1 fruit fly cellular context compared by ENCODE assay signal in the genomic region with DNA sequence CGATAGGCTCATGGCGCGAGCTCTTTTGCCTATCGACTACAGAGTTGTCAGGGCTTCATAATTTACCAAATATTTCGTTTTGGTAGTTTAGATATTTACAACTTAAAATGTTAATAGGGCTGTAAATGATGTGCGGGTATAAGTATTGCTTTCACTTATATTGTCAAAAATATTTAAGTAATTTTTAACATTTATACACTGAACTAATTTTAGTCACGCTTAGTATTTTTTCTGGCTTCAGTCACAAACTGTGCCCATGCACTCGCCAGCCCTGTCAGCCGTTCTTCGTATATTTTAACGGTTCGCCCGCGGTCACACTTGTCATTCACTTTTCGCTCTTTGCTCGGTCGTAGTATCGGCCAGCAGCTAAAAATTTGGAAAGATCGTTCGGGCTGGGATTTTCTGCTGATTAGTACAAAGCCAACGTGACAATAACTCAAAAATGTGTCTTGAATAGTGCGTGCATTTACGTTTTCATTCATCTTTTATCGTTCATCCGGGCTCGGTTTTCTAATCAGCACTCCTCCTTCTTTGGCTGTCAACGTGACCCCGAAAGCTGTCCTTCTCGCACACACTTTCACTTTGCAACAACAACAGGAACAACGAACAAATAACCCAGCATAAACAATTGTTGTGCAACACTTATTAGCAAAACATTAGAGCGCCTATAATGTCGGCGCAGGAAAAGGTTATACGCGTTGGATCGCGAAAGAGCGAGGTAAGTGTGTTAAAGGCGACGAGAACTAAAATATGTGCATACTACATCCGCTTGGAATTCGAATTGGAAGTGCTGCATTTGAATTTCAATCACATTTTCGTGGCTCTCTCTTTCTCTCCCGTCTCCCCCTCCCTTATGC.
TF ChIP-seq lines count a peak whose summit lies in the region.

A gene (plus strand): TSS at position 319 of the 857 bp plus-strand sequence.
A gene (minus strand): TSS at position 789 of the 857 bp plus-strand sequence.

TF ChIP-seq in whole organism, embryonic, 481 proteins besides CTCF, POLR2A, EP300 and RAD21 (continued from another document and continues in another):
- TF ChIP-seq ken (GFP tag; IDR thresholded peaks at IDR 0.05; lab: Robert Waterston, UW) (peak; percentile 81), gfzf (GFP tag; optimal IDR thresholded peaks at IDR 0.05; lab: Kevin White, UChicago) (peak; percentile 94), bsh (GFP tag; optimal IDR thresholded peaks at IDR 0.05; lab: Kevin White, UChicago) (peak in 1 of 2 experiments; percentile 82), CG12391 (tag; optimal IDR thresholded peaks at IDR 0.05; lab: Kevin White, UChicago) (peak; percentile 94), kay (GFP tag; optimal IDR thresholded peaks at IDR 0.05; lab: Kevin White, UChicago) (peak; percentile 90), Sry-β (GFP tag; optimal IDR thresholded peaks at IDR 0.05; lab: Kevin White, UChicago) (no peak), CG2712 (tag; optimal IDR thresholded peaks at IDR 0.05; lab: Kevin White, UChicago) (peak; percentile 90), CG11456 (GFP tag; IDR thresholded peaks at IDR 0.05; lab: Robert Waterston, UW) (peak; percentile 87; the same call in 2 of the 3 replicates), en (GFP tag; optimal IDR thresholded peaks at IDR 0.05; lab: Kevin White, UChicago) (peak; percentile 3), Mad (GFP tag; optimal IDR thresholded peaks at IDR 0.05; lab: Kevin White, UChicago) (peak; percentile 92), dmrt11E (tag; optimal IDR thresholded peaks at IDR 0.05; lab: Kevin White, UChicago) (peak; percentile 83), CG17361 (GFP tag; IDR thresholded peaks at IDR 0.05; lab: Robert Waterston, UW) (peak; percentile 82), cas (GFP tag; IDR thresholded peaks at IDR 0.05; lab: Robert Waterston, UW) (0 out of 2 replicates have a peak, but pooled peaks have one; percentile 57), CG15601 (tag; optimal IDR thresholded peaks at IDR 0.05; lab: Kevin White, UChicago) (peak; percentile 85), fd102C (GFP tag; optimal IDR thresholded peaks at IDR 0.05; lab: Kevin White, UChicago) (no peak), tio (GFP tag; optimal IDR thresholded peaks at IDR 0.05; lab: Kevin White, UChicago) (no peak), CG15073 (GFP tag; optimal IDR thresholded peaks at IDR 0.05; lab: Kevin White, UChicago) (no peak), pnt (GFP tag; optimal IDR thresholded peaks at IDR 0.05; lab: Kevin White, UChicago) (peak; percentile 83), sqz (GFP tag; optimal IDR thresholded peaks at IDR 0.05; lab: Kevin White, UChicago) (no peak), CG10267 (tag; optimal IDR thresholded peaks at IDR 0.05; lab: Kevin White, UChicago) (peak; percentile 88), CG15696 (tag; optimal IDR thresholded peaks at IDR 0.05; lab: Kevin White, UChicago) (peak; percentile 92), YL-1 (GFP tag; optimal IDR thresholded peaks at IDR 0.05; lab: Kevin White, UChicago) (peak; percentile 57), ac (GFP tag; optimal IDR thresholded peaks at IDR 0.05; lab: Kevin White, UChicago) (no peak), Usf (GFP tag; optimal IDR thresholded peaks at IDR 0.05; lab: Kevin White, UChicago) (peak; percentile 72), CG9932 (GFP tag; IDR thresholded peaks at IDR 0.05; lab: Robert Waterston, UW) (peak; percentile 94), CG4730 (GFP tag; IDR thresholded peaks at IDR 0.05; lab: Robert Waterston, UW) (peak; percentile 60), br (optimal IDR thresholded peaks at IDR 0.05; lab: Kevin White, UChicago) (no peak), Oli (tag; optimal IDR thresholded peaks at IDR 0.05; lab: Kevin White, UChicago) (peak; percentile 73), HmgZ (tag; optimal IDR thresholded peaks at IDR 0.05; lab: Kevin White, UChicago) (peak; percentile 96), Hey (tag; optimal IDR thresholded peaks at IDR 0.05; lab: Kevin White, UChicago) (peak; percentile 40), sob (GFP tag; IDR thresholded peaks at IDR 0.05; lab: Robert Waterston, UW) (peak; percentile 90), MBD-R2 (GFP tag; IDR thresholded peaks at IDR 0.05; lab: Robert Waterston, UW) (peak; percentile 82), CG6175 (GFP tag; IDR thresholded peaks at IDR 0.05; lab: Robert Waterston, UW) (peak; percentile 67; the same call in 2 of the 3 replicates), Trl (optimal IDR thresholded peaks at IDR 0.05; lab: Kevin White, UChicago) (no peak), Trl (GFP tag; optimal IDR thresholded peaks at IDR 0.05; lab: Kevin White, UChicago) (peak; percentile 89), CG31388 (GFP tag; optimal IDR thresholded peaks at IDR 0.05; lab: Kevin White, UChicago) (peak; percentile 76), lov (optimal IDR thresholded peaks at IDR 0.05; lab: Kevin White, UChicago) (no peak), lov (GFP tag; IDR thresholded peaks at IDR 0.05; lab: Robert Waterston, UW) (peak; percentile 65; the same call in 1 of the 3 replicates), prd (optimal IDR thresholded peaks at IDR 0.05; lab: Kevin White, UChicago) (no peak), prd (GFP tag; IDR thresholded peaks at IDR 0.05; lab: Robert Waterston, UW) (peak; percentile 92), CG8290 (GFP tag; optimal IDR thresholded peaks at IDR 0.05; lab: Kevin White, UChicago) (peak; percentile 70), CG8290 (tag; optimal IDR thresholded peaks at IDR 0.05; lab: Kevin White, UChicago) (peak; percentile 58 to 88), D19B (GFP tag; optimal IDR thresholded peaks at IDR 0.05; lab: Kevin White, UChicago) (peak; percentile 63), so (GFP tag; IDR thresholded peaks at IDR 0.05; lab: Robert Waterston, UW) (peak; percentile 79; the same call in 2 of the 3 replicates), dmrt99B (tag; optimal IDR thresholded peaks at IDR 0.05; lab: Kevin White, UChicago) (no peak), Gsc (GFP tag; IDR thresholded peaks at IDR 0.05; lab: Robert Waterston, UW) (no peak), exex (tag; optimal IDR thresholded peaks at IDR 0.05; lab: Kevin White, UChicago) (peak; percentile 68), C15 (GFP tag; IDR thresholded peaks at IDR 0.05; lab: Robert Waterston, UW) (peak; percentile 72; the same call in 1 of the 3 replicates), pfk (GFP tag; optimal IDR thresholded peaks at IDR 0.05; lab: Kevin White, UChicago) (peak; percentile 34), run (tag; optimal IDR thresholded peaks at IDR 0.05; lab: Kevin White, UChicago) (peak; percentile 57), CG9609 (GFP tag; optimal IDR thresholded peaks at IDR 0.05; lab: Kevin White, UChicago) (peak; percentile 89), CG34422 (GFP tag; IDR thresholded peaks at IDR 0.05; lab: Robert Waterston, UW) (peak; percentile 88), emc (GFP tag; optimal IDR thresholded peaks at IDR 0.05; lab: Kevin White, UChicago) (peak; percentile 68), chinmo (GFP tag; IDR thresholded peaks at IDR 0.05; lab: Robert Waterston, UW; ENCODE audit: partially characterized antibody) (0 out of 4 replicates have a peak, but pooled peaks have one; percentile 39), dimm (GFP tag; IDR thresholded peaks at IDR 0.05; lab: Robert Waterston, UW) (0 out of 2 replicates have a peak, but pooled peaks have one; percentile 30), Meics (GFP tag; optimal IDR thresholded peaks at IDR 0.05; lab: Kevin White, UChicago) (peak; percentile 86), CG30431 (GFP tag; optimal IDR thresholded peaks at IDR 0.05; lab: Kevin White, UChicago) (peak; percentile 61), Dll (GFP tag; IDR thresholded peaks at IDR 0.05; lab: Robert Waterston, UW; ENCODE audit: partially characterized antibody) (peak; percentile 70; the same call in 3 of the 4 replicates), Dek (tag; optimal IDR thresholded peaks at IDR 0.05; lab: Kevin White, UChicago) (peak; percentile 78), CG4282 (GFP tag; optimal IDR thresholded peaks at IDR 0.05; lab: Kevin White, UChicago) (peak; percentile 74), CG8359 (GFP tag; optimal IDR thresholded peaks at IDR 0.05; lab: Kevin White, UChicago; ENCODE audit: borderline replicate concordance) (no peak), CG2120 (GFP tag; optimal IDR thresholded peaks at IDR 0.05; lab: Kevin White, UChicago) (peak; percentile 94), CG12155 (GFP tag; optimal IDR thresholded peaks at IDR 0.05; lab: Kevin White, UChicago) (peak; percentile 86), gsb (GFP tag; IDR thresholded peaks at IDR 0.05; lab: Robert Waterston, UW) (peak; percentile 50; the same call in 1 of the 2 replicates), Dp (GFP tag; optimal IDR thresholded peaks at IDR 0.05; lab: Kevin White, UChicago) (peak; percentile 62), cad (GFP tag; optimal IDR thresholded peaks at IDR 0.05; lab: Kevin White, UChicago) (no peak), CkIIα-i1 (GFP tag; IDR thresholded peaks at IDR 0.05; lab: Robert Waterston, UW) (no peak), sr (GFP tag; IDR thresholded peaks at IDR 0.05; lab: Robert Waterston, UW) (peak; percentile 35; the same call in 1 of the 3 replicates), CG18011 (GFP tag; optimal IDR thresholded peaks at IDR 0.05; lab: Kevin White, UChicago) (peak; percentile 76), CG4707 (GFP tag; optimal IDR thresholded peaks at IDR 0.05; lab: Kevin White, UChicago) (no peak), CG1529 (GFP tag; optimal IDR thresholded peaks at IDR 0.05; lab: Kevin White, UChicago) (peak; percentile 44), CG1024 (GFP tag; IDR thresholded peaks at IDR 0.05; lab: Robert Waterston, UW) (peak; percentile 75), CG17359 (tag; optimal IDR thresholded peaks at IDR 0.05; lab: Kevin White, UChicago) (peak; percentile 88), Lhr (GFP tag; optimal IDR thresholded peaks at IDR 0.05; lab: Kevin White, UChicago) (peak; percentile 80), CG10979 (tag; optimal IDR thresholded peaks at IDR 0.05; lab: Kevin White, UChicago) (peak; percentile 83), ap (GFP tag; IDR thresholded peaks at IDR 0.05; lab: Robert Waterston, UW) (peak; percentile 54; the same call in 1 of the 2 replicates), HLH4C (GFP tag; IDR thresholded peaks at IDR 0.05; lab: Robert Waterston, UW; ENCODE audit: partially characterized antibody) (peak; percentile 37; the same call in 1 of the 3 replicates), klu (GFP tag; IDR thresholded peaks at IDR 0.05; lab: Robert Waterston, UW) (peak; percentile 77), lilli (GFP tag; optimal IDR thresholded peaks at IDR 0.05; lab: Kevin White, UChicago) (peak; percentile 95), zen (tag; optimal IDR thresholded peaks at IDR 0.05; lab: Kevin White, UChicago) (peak; percentile 87), pzg (GFP tag; optimal IDR thresholded peaks at IDR 0.05; lab: Kevin White, UChicago) (peak; percentile 95), Scr (GFP tag; IDR thresholded peaks at IDR 0.05; lab: Robert Waterston, UW; ENCODE audit: partially characterized antibody) (peak; percentile 55), CG12299 (tag; optimal IDR thresholded peaks at IDR 0.05; lab: Kevin White, UChicago) (peak; percentile 22), inv (GFP tag; IDR thresholded peaks at IDR 0.05; lab: Robert Waterston, UW; ENCODE audit: partially characterized antibody) (no peak; the same call in 1 of the 2 replicates), Hr78 (GFP tag; optimal IDR thresholded peaks at IDR 0.05; lab: Kevin White, UChicago) (peak in 1 of 2 experiments; percentile 90), ase (GFP tag; IDR thresholded peaks at IDR 0.05; lab: Robert Waterston, UW) (peak; percentile 57; the same call in 1 of the 3 replicates), B-H1 (GFP tag; IDR thresholded peaks at IDR 0.05; lab: Robert Waterston, UW) (peak; percentile 80), CG7745 (tag; optimal IDR thresholded peaks at IDR 0.05; lab: Kevin White, UChicago) (no peak), CG2678 (tag; optimal IDR thresholded peaks at IDR 0.05; lab: Kevin White, UChicago) (peak; percentile 89), her (GFP tag; optimal IDR thresholded peaks at IDR 0.05; lab: Kevin White, UChicago) (peak; percentile 4), CG42726 (GFP tag; IDR thresholded peaks at IDR 0.05; lab: Robert Waterston, UW; ENCODE audit: partially characterized antibody) (peak; percentile 60), Bgb (GFP tag; IDR thresholded peaks at IDR 0.05; lab: Robert Waterston, UW; ENCODE audit: partially characterized antibody) (peak; percentile 42; the same call in 1 of the 2 replicates), CG7372 (GFP tag; IDR thresholded peaks at IDR 0.05; lab: Robert Waterston, UW) (peak; percentile 82), CG4328 (GFP tag; optimal IDR thresholded peaks at IDR 0.05; lab: Kevin White, UChicago) (peak; percentile 88), Deaf1 (tag; optimal IDR thresholded peaks at IDR 0.05; lab: Kevin White, UChicago) (peak; percentile 75), luna (GFP tag; optimal IDR thresholded peaks at IDR 0.05; lab: Kevin White, UChicago) (peak; percentile 12), CG18599 (GFP tag; optimal IDR thresholded peaks at IDR 0.05; lab: Kevin White, UChicago) (peak; percentile 91), CG3407 (GFP tag; optimal IDR thresholded peaks at IDR 0.05; lab: Kevin White, UChicago) (peak; percentile 49), Hsf (GFP tag; optimal IDR thresholded peaks at IDR 0.05; lab: Kevin White, UChicago) (peak; percentile 94), cwo (GFP tag; optimal IDR thresholded peaks at IDR 0.05; lab: Kevin White, UChicago) (peak; percentile 78), Abd-B (GFP tag; optimal IDR thresholded peaks at IDR 0.05; lab: Kevin White, UChicago) (peak; percentile 82), seq (GFP tag; IDR thresholded peaks at IDR 0.05; lab: Robert Waterston, UW) (peak; percentile 75), CG10462 (GFP tag; optimal IDR thresholded peaks at IDR 0.05; lab: Kevin White, UChicago) (peak; percentile 69), CG16813 (GFP tag; IDR thresholded peaks at IDR 0.05; lab: Robert Waterston, UW; ENCODE audit: partially characterized antibody) (peak; percentile 54), CG7928 (GFP tag; optimal IDR thresholded peaks at IDR 0.05; lab: Kevin White, UChicago) (peak; percentile 96), aop (GFP tag; IDR thresholded peaks at IDR 0.05; lab: Robert Waterston, UW) (peak; percentile 74), gt (GFP tag; IDR thresholded peaks at IDR 0.05; lab: Robert Waterston, UW) (no peak), pan (optimal IDR thresholded peaks at IDR 0.05; lab: Kevin White, UChicago) (no peak), pan (GFP tag; optimal IDR thresholded peaks at IDR 0.05 in 1 of 2, IDR thresholded peaks at IDR 0.05 in 1 of 2) (peak in 1 of 2 experiments; percentile 89), Sry-δ (GFP tag; optimal IDR thresholded peaks at IDR 0.05; lab: Kevin White, UChicago) (peak; percentile 70), phol (tag; optimal IDR thresholded peaks at IDR 0.05; lab: Kevin White, UChicago) (peak; percentile 95), CG13123 (GFP tag; optimal IDR thresholded peaks at IDR 0.05; lab: Kevin White, UChicago) (peak; percentile 82), CG1792 (GFP tag; optimal IDR thresholded peaks at IDR 0.05; lab: Kevin White, UChicago) (peak; percentile 75), CG13424 (tag; optimal IDR thresholded peaks at IDR 0.05; lab: Kevin White, UChicago) (peak; percentile 92), CG14667 (GFP tag; IDR thresholded peaks at IDR 0.05; lab: Robert Waterston, UW) (peak; percentile 62)
